Worm (Caenorhabditis elegans) whole organism, early embryonic: ENCODE results near the gene sre-3.

Experiments
- B0310.2 ChIP-seq: sonication (generic microtip); optimal IDR thresholded peaks from 2 replicates; lab custom pipeline; 2016; ENCODE audit warnings: mild to moderate bottlenecking, missing genetic modification characterization, missing compliant biosample characterization
- tbx-11 ChIP-seq: fragments of 200-800 bp; sonication (Bioruptor generic); IDR thresholded peaks from 2 replicates; pipeline ENCODE4 v1.3.6; 2022; ENCODE audit warnings: missing genetic modification characterization, missing compliant biosample characterization

DNA sequence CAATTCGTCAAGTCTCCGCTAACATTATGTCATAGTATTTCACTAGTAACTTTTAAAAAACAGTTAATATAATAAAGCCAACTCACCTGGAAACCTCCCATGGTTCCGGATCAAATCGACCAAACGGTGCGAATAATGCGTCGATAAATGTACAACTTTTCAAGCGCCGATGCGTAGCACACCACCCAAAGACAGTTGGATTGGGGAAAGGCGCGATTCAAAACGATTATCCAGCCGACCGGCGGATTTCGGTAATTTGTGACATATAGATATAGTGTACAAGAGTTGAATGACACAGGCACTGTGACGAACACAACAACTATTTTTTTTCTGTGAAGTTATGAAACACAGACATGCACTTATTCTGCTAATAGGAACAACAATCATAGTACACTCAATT lies 48.6 kb downstream of the sre-3 start, which contains the start of gene kcc-3:
- TF ChIP-seq tbx-11, result no peak
- TF ChIP-seq B0310.2 (tag; lab: Kevin White, UChicago), result no peak
